Fruit fly (Drosophila melanogaster): Measurements from ENCODE around the gene CG8032.

The CG8032 gene

DNA sequence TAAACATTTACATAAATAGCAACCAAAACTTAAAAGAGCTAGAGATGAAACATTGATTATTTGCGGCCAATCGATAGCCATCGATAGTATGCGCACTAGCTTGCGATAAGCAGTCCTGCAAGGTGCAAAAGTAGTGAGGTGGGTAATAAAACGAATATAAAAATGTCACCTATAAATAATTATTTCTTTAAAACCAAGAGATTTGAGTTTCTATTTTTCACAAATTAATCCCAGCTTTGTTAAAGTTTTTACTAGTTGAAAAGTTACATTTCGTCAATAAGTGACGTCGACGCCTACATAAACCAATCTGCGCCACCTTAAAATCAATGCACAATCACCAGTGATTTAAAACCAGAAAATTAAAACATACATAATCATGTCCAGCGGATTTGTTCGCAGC lies 13.2 kb upstream of the CG8032 start, which contains the start of the genes Mkk4 and SLIRP2 (continued):
- TF ChIP-seq Sox102F (GFP tag; optimal IDR thresholded peaks at IDR 0.05): peak; percentile 99
- peak; percentile 98 for TF ChIP-seq CG11085 (GFP tag; IDR thresholded peaks at IDR 0.05)
- peak; percentile 98 for TF ChIP-seq CG31388 (GFP tag; optimal IDR thresholded peaks at IDR 0.05)
- TF ChIP-seq bowl (GFP tag; IDR thresholded peaks at IDR 0.05): peak; percentile 97
- TF ChIP-seq CG11247 (GFP tag; IDR thresholded peaks at IDR 0.05): peak; percentile 99
- TF ChIP-seq fd102C (GFP tag; optimal IDR thresholded peaks at IDR 0.05): peak; percentile 95
- TF ChIP-seq CG3281 (GFP tag; optimal IDR thresholded peaks at IDR 0.05): peak; percentile 99
- peak; percentile 70 for TF ChIP-seq hbn (GFP tag; IDR thresholded peaks at IDR 0.05; ENCODE audit: partially characterized antibody)
- TF ChIP-seq Neu2 (GFP tag; optimal IDR thresholded peaks at IDR 0.05; ENCODE audit: borderline replicate concordance): peak; percentile 95
- peak; percentile 99 for TF ChIP-seq seq (GFP tag; IDR thresholded peaks at IDR 0.05)
- peak; percentile 98 for TF ChIP-seq CG17568 (GFP tag; optimal IDR thresholded peaks at IDR 0.05)
- peak; percentile 99 for TF ChIP-seq CG2199 (GFP tag; IDR thresholded peaks at IDR 0.05)
- TF ChIP-seq CG3995 (GFP tag; optimal IDR thresholded peaks at IDR 0.05): peak; percentile 89
- peak; percentile 99 for TF ChIP-seq CG14050 (GFP tag; IDR thresholded peaks at IDR 0.05)
- peak; percentile 96 for TF ChIP-seq CG10267 (tag; optimal IDR thresholded peaks at IDR 0.05)
- TF ChIP-seq peb (GFP tag; IDR thresholded peaks at IDR 0.05): peak; percentile 98
- peak; percentile 83 for TF ChIP-seq tna (GFP tag; IDR thresholded peaks at IDR 0.05; ENCODE audit: partially characterized antibody)
- TF ChIP-seq CG14860 (GFP tag; IDR thresholded peaks at IDR 0.05; ENCODE audit: partially characterized antibody): peak; percentile 81
- peak; percentile 97 for TF ChIP-seq gcm2 (GFP tag; optimal IDR thresholded peaks at IDR 0.05)
- TF ChIP-seq CG4328 (GFP tag; optimal IDR thresholded peaks at IDR 0.05): peak; percentile 97
- TF ChIP-seq CG30020 (tag; optimal IDR thresholded peaks at IDR 0.05): peak; percentile 93
- peak; percentile 98 for TF ChIP-seq CG11723 (GFP tag; optimal IDR thresholded peaks at IDR 0.05)
- peak; percentile 97 for TF ChIP-seq CG10565 (GFP tag; optimal IDR thresholded peaks at IDR 0.05)
- peak; percentile 98 for TF ChIP-seq pb (GFP tag; optimal IDR thresholded peaks at IDR 0.05)
- peak; percentile 97 for TF ChIP-seq btn (GFP tag; optimal IDR thresholded peaks at IDR 0.05)
- peak; percentile 89 for TF ChIP-seq Dll (GFP tag; IDR thresholded peaks at IDR 0.05; ENCODE audit: partially characterized antibody)
- peak; percentile 99 for TF ChIP-seq fd3F (GFP tag; optimal IDR thresholded peaks at IDR 0.05)
- TF ChIP-seq zen (tag; optimal IDR thresholded peaks at IDR 0.05): peak; percentile 99
- TF ChIP-seq caup (GFP tag; optimal IDR thresholded peaks at IDR 0.05; ENCODE audit: severe bottlenecking): peak; percentile 99
- peak; percentile 93 for TF ChIP-seq CG4707 (GFP tag; optimal IDR thresholded peaks at IDR 0.05)
- peak; percentile 97 for TF ChIP-seq CG7987 (GFP tag; optimal IDR thresholded peaks at IDR 0.05)
- peak; percentile 91 for TF ChIP-seq grn (GFP tag; optimal IDR thresholded peaks at IDR 0.05)
- TF ChIP-seq kay (GFP tag; optimal IDR thresholded peaks at IDR 0.05): peak; percentile 98
- peak; percentile 98 for TF ChIP-seq CG5953 (GFP tag; IDR thresholded peaks at IDR 0.05)
- peak; percentile 92 for TF ChIP-seq luna (GFP tag; optimal IDR thresholded peaks at IDR 0.05)
- peak; percentile 99 for TF ChIP-seq CG1647 (GFP tag; optimal IDR thresholded peaks at IDR 0.05)
- peak; percentile 99 for TF ChIP-seq CG30431 (GFP tag; optimal IDR thresholded peaks at IDR 0.05)
- peak; percentile 100 for TF ChIP-seq MBD-R2 (GFP tag; IDR thresholded peaks at IDR 0.05)
- TF ChIP-seq bcd (GFP tag; optimal IDR thresholded peaks at IDR 0.05): peak; percentile 99
- TF ChIP-seq toy (GFP tag; IDR thresholded peaks at IDR 0.05): peak; percentile 96
- peak; percentile 97 for TF ChIP-seq CG31224 (GFP tag; IDR thresholded peaks at IDR 0.05)
- TF ChIP-seq her (GFP tag; optimal IDR thresholded peaks at IDR 0.05): peak; percentile 96
- peak; percentile 99 for TF ChIP-seq CG10654 (GFP tag; optimal IDR thresholded peaks at IDR 0.05)
- peak; percentile 99 for TF ChIP-seq tx (GFP tag; optimal IDR thresholded peaks at IDR 0.05)
- peak; percentile 98 for TF ChIP-seq CG2889 (GFP tag; IDR thresholded peaks at IDR 0.05)
- TF ChIP-seq ranshi (GFP tag; IDR thresholded peaks at IDR 0.05): peak; percentile 99
- peak; percentile 99 for TF ChIP-seq NfI (GFP tag; optimal IDR thresholded peaks at IDR 0.05)
- peak; percentile 99 for TF ChIP-seq zfh2 (GFP tag; optimal IDR thresholded peaks at IDR 0.05)
- TF ChIP-seq CG7745 (tag; optimal IDR thresholded peaks at IDR 0.05): peak; percentile 80
- peak; percentile 97 for TF ChIP-seq Ravus (GFP tag; IDR thresholded peaks at IDR 0.05)
- peak; percentile 100 for TF ChIP-seq CG6689 (GFP tag; IDR thresholded peaks at IDR 0.05)
